Worm (Caenorhabditis elegans) whole organism, L1 larva: ENCODE results near the gene dmsr-16.

Source experiments
- C04F5.9 ChIP-seq: sonication (generic microtip); optimal IDR thresholded peaks from 2 replicates; lab custom pipeline; 2016; ENCODE audit warnings: missing genetic modification characterization, missing compliant biosample characterization
- aly-2 ChIP-seq: fragments of 150-350 bp; optimal IDR thresholded peaks from 2 replicates; lab custom pipeline; 2014; ENCODE audit warnings: missing biosample characterization, missing genetic modification characterization
- ama-1 ChIP-seq: fragments of 150-350 bp; optimal IDR thresholded peaks from 2 replicates; lab custom pipeline; 2014
- ceh-8 ChIP-seq: fragments of 200-800 bp; sonication (Bioruptor generic); optimal IDR thresholded peaks from 2 replicates; lab custom pipeline; 2018; ENCODE audit warnings: mild to moderate bottlenecking, missing genetic modification characterization, moderate library complexity, missing compliant biosample characterization
- ceh-90 ChIP-seq: sonication (generic microtip); optimal IDR thresholded peaks from 2 replicates; lab custom pipeline; 2016; ENCODE audit warnings: missing genetic modification characterization, missing compliant biosample characterization
- ces-1 ChIP-seq: fragments of 150-350 bp; optimal IDR thresholded peaks from 2 replicates; lab custom pipeline; 2014; ENCODE audit warnings: missing biosample characterization, missing genetic modification reagents, missing genetic modification characterization
- efl-1 ChIP-seq, 4 experiments: fragments of 150-350 bp; optimal IDR thresholded peaks in 3 of 4; peaks in 1 of 4; 1 replicate in 1 of 4; 2 replicates in 3 of 4; lab custom pipeline; 2014; ENCODE audit warnings: missing biosample characterization in 2 of 4, missing genetic modification characterization in 2 of 4, missing genetic modification reagents in 2 of 4
- hlh-4 ChIP-seq: sonication (generic microtip); optimal IDR thresholded peaks from 2 replicates; lab custom pipeline; 2016; ENCODE audit warnings: mild to moderate bottlenecking, missing genetic modification characterization, missing compliant biosample characterization
- nhr-11 ChIP-seq: fragments of 150-350 bp; optimal IDR thresholded peaks from 2 replicates; lab custom pipeline; 2014; ENCODE audit warnings: missing biosample characterization, missing genetic modification characterization
- nhr-28 ChIP-seq: fragments of 150-350 bp; optimal IDR thresholded peaks from 2 replicates; lab custom pipeline; 2014; ENCODE audit warnings: missing biosample characterization, missing genetic modification characterization
- pax-3 ChIP-seq: fragments of 200-800 bp; sonication (Bioruptor generic); optimal IDR thresholded peaks from 2 replicates; lab custom pipeline; 2018; ENCODE audit warnings: mild to moderate bottlenecking, missing genetic modification characterization, moderate library complexity, missing compliant biosample characterization
- snpc-4 ChIP-seq: fragments of 150-350 bp; optimal IDR thresholded peaks from 2 replicates; lab custom pipeline; 2014; ENCODE audit warnings: missing biosample characterization, missing genetic modification characterization
- snu-23 ChIP-seq: sonication (generic microtip); optimal IDR thresholded peaks from 2 replicates; lab custom pipeline; 2016; ENCODE audit warnings: missing genetic modification characterization, missing compliant biosample characterization
- sptf-1 ChIP-seq: fragments of 150-350 bp; optimal IDR thresholded peaks from 2 replicates; lab custom pipeline; 2014; ENCODE audit warnings: missing biosample characterization, missing genetic modification characterization
- unc-30 ChIP-seq: sonication (generic microtip); optimal IDR thresholded peaks from 2 replicates; lab custom pipeline; 2017; ENCODE audit warnings: missing biosample characterization, missing genetic modification characterization
- xbp-1 ChIP-seq: sonication (generic microtip); optimal IDR thresholded peaks from 2 replicates; lab custom pipeline; 2016; ENCODE audit warnings: missing genetic modification characterization, missing compliant biosample characterization

Gene dmsr-16

DNA sequence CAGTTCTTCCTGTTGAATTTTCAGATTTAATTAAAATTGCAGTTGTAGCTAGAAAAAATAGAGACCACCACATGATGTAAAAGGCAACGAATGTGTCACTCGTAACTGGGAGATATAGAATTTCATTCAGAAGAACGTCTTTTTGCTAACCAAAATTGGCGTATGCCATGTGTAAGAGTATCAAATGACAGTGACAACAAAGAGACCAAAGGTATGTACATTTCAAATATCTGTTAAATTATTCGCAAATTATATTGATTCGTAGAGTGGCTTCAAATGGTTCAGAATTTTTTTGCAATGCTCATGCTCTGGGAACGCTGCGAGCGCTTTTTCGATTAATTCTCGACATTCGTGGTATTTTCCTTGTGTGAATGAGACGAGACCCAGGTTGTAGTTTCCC lies 46.5 kb downstream of the dmsr-16 start, which contains the start of gene T25F10.4:
T25F10.4 (minus strand) TSS at position 101 of the 400 bp plus-strand sequence.
- TF ChIP-seq ceh-8 (no peak), xbp-1 (no peak), ama-1 (lab: Kevin White, UChicago) (no peak), sptf-1 (tag; lab: Kevin White, UChicago) (no peak), aly-2 (tag; lab: Kevin White, UChicago) (no peak), ceh-90 (tag; lab: Kevin White, UChicago) (no peak), snpc-4 (tag; lab: Kevin White, UChicago) (no peak), ces-1 (GFP tag; lab: Kevin White, UChicago) (no peak), nhr-28 (no peak), nhr-11 (tag; lab: Kevin White, UChicago) (no peak), C04F5.9 (tag; lab: Kevin White, UChicago) (no peak), hlh-4 (tag; lab: Kevin White, UChicago) (no peak)

DNA sequence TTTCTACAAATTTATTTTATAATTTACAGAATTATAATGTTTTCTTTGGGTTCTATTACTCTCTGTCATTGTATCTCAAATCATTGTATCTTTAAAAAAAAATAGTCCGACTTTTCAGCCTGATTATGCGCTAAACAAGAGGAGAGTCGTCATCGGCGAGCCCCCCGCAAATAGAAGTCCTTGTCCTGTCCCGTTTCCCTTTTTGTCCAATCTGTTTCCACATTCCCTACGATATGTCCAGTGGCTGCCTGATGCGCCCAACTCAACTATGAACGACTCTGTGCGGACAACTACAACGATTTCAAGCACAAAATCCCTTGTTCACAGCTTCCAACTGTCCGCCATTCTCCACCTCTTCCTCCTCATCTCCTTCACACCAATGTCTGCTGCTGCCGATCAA lies 50.8 kb downstream of the dmsr-16 start, which contains the start of gene dbl-1:
dbl-1 (plus strand) TSS at position 119 of the 400 bp plus-strand sequence.
- TF ChIP-seq snu-23 (GFP tag; lab: Kevin White, UChicago) (no peak), pax-3 (tag; lab: Kevin White, UChicago) (no peak), C04F5.9 (tag; lab: Kevin White, UChicago) (no peak), efl-1 (optimal IDR thresholded peaks at IDR 0.05; lab: Kevin White, UChicago) (no peak), efl-1 (GFP tag; optimal IDR thresholded peaks at IDR 0.05 in 1 of 2; lab: Kevin White, UChicago) (peak in 1 of 2 experiments; percentile 11), unc-30 (tag; lab: Kevin White, UChicago) (no peak)
